Worm (Caenorhabditis elegans) whole organism, late embryonic: ENCODE results near the gene F09E5.8.
A peak's percentile ranks its signal among the peaks of the same experiment; 100 is the strongest.

Source experiments
- ama-1 ChIP-seq: fragments of 150-350 bp; optimal IDR thresholded peaks from 2 replicates; lab custom pipeline; 2014
- dmd-4 ChIP-seq: sonication (generic microtip); optimal IDR thresholded peaks from 2 replicates; lab custom pipeline; 2016; ENCODE audit warnings: borderline replicate concordance, missing genetic modification characterization, missing compliant biosample characterization
- nhr-11 ChIP-seq: fragments of 150-350 bp; optimal IDR thresholded peaks from 2 replicates; lab custom pipeline; 2014; ENCODE audit warnings: missing biosample characterization, missing genetic modification characterization
- pha-4 ChIP-seq: fragments of 150-350 bp; optimal IDR thresholded peaks from 2 replicates; lab custom pipeline; 2018; ENCODE audit warnings: missing biosample characterization, missing genetic modification reagents, missing genetic modification characterization
- pqm-1 ChIP-seq: sonication (generic microtip); optimal IDR thresholded peaks from 2 replicates; lab custom pipeline; 2016; ENCODE audit warnings: missing genetic modification characterization, missing compliant biosample characterization

- no peak for TF ChIP-seq pha-4 (tag; lab: Kevin White, UChicago)
- TF ChIP-seq nhr-11 (tag; lab: Kevin White, UChicago): no peak
- TF ChIP-seq dmd-4 (tag; lab: Kevin White, UChicago): no peak
- TF ChIP-seq pqm-1 (tag; lab: Kevin White, UChicago): peak; percentile 55
- no peak for TF ChIP-seq ama-1 (lab: Kevin White, UChicago)
These were observed 20.2 kb upstream of the F09E5.8 start for ce11 chrII:5330206-5330686.
